Worm (Caenorhabditis elegans): ENCODE results near the gene K02D3.1.

K02D3.1 gene

ce11 chrX:13697520-13697919 is 9.2 kb upstream of the K02D3.1 start:
- TF ChIP-seq egl-13 (tag; optimal IDR thresholded peaks at IDR 0.05) (no peak), ets-5 (GFP tag; IDR thresholded peaks at IDR 0.05) (no peak), lin-39 (tag; optimal IDR thresholded peaks at IDR 0.05) (no peak), tbx-2 (tag; optimal IDR thresholded peaks at IDR 0.05) (no peak), lin-35 (GFP tag; optimal IDR thresholded peaks at IDR 0.05) (no peak), mep-1 (tag; optimal IDR thresholded peaks at IDR 0.05) (no peak), pax-3 (tag; optimal IDR thresholded peaks at IDR 0.05) (no peak), C34B4.2 (tag; optimal IDR thresholded peaks at IDR 0.05) (no peak), sox-4 (tag; optimal IDR thresholded peaks at IDR 0.05) (no peak), ztf-11 (tag; optimal IDR thresholded peaks at IDR 0.05) (no peak), mef-2 (tag; optimal IDR thresholded peaks at IDR 0.05) (no peak), lin-13 (GFP tag; optimal IDR thresholded peaks at IDR 0.05) (no peak), nhr-85 (tag) (no peak), pag-3 (tag; optimal IDR thresholded peaks at IDR 0.05; ENCODE audit: borderline replicate concordance, insufficient read depth) (no peak), jun-1 (tag; optimal IDR thresholded peaks at IDR 0.05) (no peak), nhr-90 (tag; optimal IDR thresholded peaks at IDR 0.05; ENCODE audit: poor library complexity) (no peak), lir-3 (tag; optimal IDR thresholded peaks at IDR 0.05; ENCODE audit: poor library complexity) (no peak), unc-62 (GFP tag; optimal IDR thresholded peaks at IDR 0.05) (no peak)

- TF ChIP-seq lir-3 (tag; optimal IDR thresholded peaks at IDR 0.05; ENCODE audit: poor library complexity) (peak; percentile 96), fkh-4 (tag; optimal IDR thresholded peaks at IDR 0.05; ENCODE audit: borderline replicate concordance) (peak; percentile 97), efl-1 (optimal IDR thresholded peaks at IDR 0.05) (peak; percentile 88 to 94), efl-1 (GFP tag; optimal IDR thresholded peaks at IDR 0.05 in 1 of 2) (peak; percentile 47 to 98), efl-3 (GFP tag; optimal IDR thresholded peaks at IDR 0.05) (peak; percentile 99), lin-15B (tag; optimal IDR thresholded peaks at IDR 0.05) (peak; percentile 51), swsn-7 (tag; optimal IDR thresholded peaks at IDR 0.05) (peak; percentile 99), egl-13 (tag; optimal IDR thresholded peaks at IDR 0.05) (peak; percentile 99), tbx-2 (tag; optimal IDR thresholded peaks at IDR 0.05) (peak; percentile 99), hlh-4 (tag; optimal IDR thresholded peaks at IDR 0.05) (peak; percentile 74), lin-39 (tag; optimal IDR thresholded peaks at IDR 0.05) (peak; percentile 100), lin-13 (GFP tag; optimal IDR thresholded peaks at IDR 0.05) (peak; percentile 98), nhr-85 (tag) (peak; percentile 99), C04F5.9 (tag; optimal IDR thresholded peaks at IDR 0.05) (peak; percentile 95), nhr-47 (tag; optimal IDR thresholded peaks at IDR 0.05) (peak; percentile 100), C34B4.2 (tag; optimal IDR thresholded peaks at IDR 0.05) (peak; percentile 64), pqm-1 (tag; optimal IDR thresholded peaks at IDR 0.05) (peak; percentile 36), elt-3 (tag; optimal IDR thresholded peaks at IDR 0.05) (peak; percentile 44 to 99 (median 86)), nhr-237 (tag; optimal IDR thresholded peaks at IDR 0.05) (peak; percentile 97), nhr-84 (tag; optimal IDR thresholded peaks at IDR 0.05) (peak; percentile 83), nhr-11 (tag; optimal IDR thresholded peaks at IDR 0.05) (peak; percentile 99), blmp-1 (tag; optimal IDR thresholded peaks at IDR 0.05) (peak; percentile 64), aly-2 (tag; optimal IDR thresholded peaks at IDR 0.05) (peak; percentile 96), C16A3.4 (tag; optimal IDR thresholded peaks at IDR 0.05) (peak; percentile 99), isw-1 (GFP tag; IDR thresholded peaks at IDR 0.05) (peak; percentile 92), nhr-19 (GFP tag; conservative IDR thresholded peaks at IDR 0.05) (peak; percentile 99), vab-15 (tag; optimal IDR thresholded peaks at IDR 0.05) (peak; percentile 73), nhr-90 (tag; optimal IDR thresholded peaks at IDR 0.05; ENCODE audit: poor library complexity) (peak; percentile 100), snu-23 (GFP tag; optimal IDR thresholded peaks at IDR 0.05) (peak; percentile 100), dpl-1 (GFP tag; optimal IDR thresholded peaks at IDR 0.05) (peak; percentile 63 to 72 (median 69)), ces-1 (GFP tag; optimal IDR thresholded peaks at IDR 0.05) (peak; percentile 84), fos-1 (tag; optimal IDR thresholded peaks at IDR 0.05) (peak; percentile 100), ceh-82 (tag; optimal IDR thresholded peaks at IDR 0.05) (peak; percentile 98 to 100 (median 99)), ceh-90 (tag; optimal IDR thresholded peaks at IDR 0.05) (no peak), pag-3 (tag; optimal IDR thresholded peaks at IDR 0.05; ENCODE audit: borderline replicate concordance, insufficient read depth) (no peak), zip-4 (GFP tag; optimal IDR thresholded peaks at IDR 0.05) (peak; percentile 96), ceh-63 (GFP tag; optimal IDR thresholded peaks at IDR 0.05) (peak; percentile 99), elt-2 (tag; optimal IDR thresholded peaks at IDR 0.05) (peak; percentile 94), skn-1 (tag; optimal IDR thresholded peaks at IDR 0.05) (peak; percentile 98), hpl-2 (GFP tag; optimal IDR thresholded peaks at IDR 0.05) (peak; percentile 100)
These were observed 6.0 kb upstream of the K02D3.1 start for ce11 chrX:13700642-13701233.

All from whole organism, L1 larva.